Fruit fly (Drosophila melanogaster) whole organism, embryonic: Measurements from ENCODE around the gene Zasp66.
A peak's percentile ranks its signal among the peaks of the same experiment; 100 is the strongest.

ENCODE experiments used
- ATbp ChIP-seq: fragments of 200-800 bp; sonication (Bioruptor generic); optimal IDR thresholded peaks from 2 replicates; lab custom pipeline; 2017; ENCODE audit warnings: missing biosample characterization, mild to moderate bottlenecking, missing genetic modification characterization, missing genetic modification reagents
- Atf-2 ChIP-seq: fragments of 200-800 bp; sonication (Bioruptor generic); optimal IDR thresholded peaks from 2 replicates; lab custom pipeline; 2016; ENCODE audit warnings: missing biosample characterization, missing genetic modification characterization
- Blimp-1 ChIP-seq: fragments of 200-800 bp; sonication (Bioruptor generic); optimal IDR thresholded peaks from 3 replicates; lab custom pipeline; 2018; ENCODE audit warnings: missing biosample characterization, missing genetic modification characterization, mild to moderate bottlenecking, moderate library complexity, missing genetic modification reagents
- BtbVII ChIP-seq: fragments of 200-800 bp; sonication (Bioruptor generic); optimal IDR thresholded peaks from 3 replicates; lab custom pipeline; 2017; ENCODE audit warnings: missing biosample characterization, mild to moderate bottlenecking, missing genetic modification characterization
- CG10209 ChIP-seq: fragments of 200-800 bp; sonication (Bioruptor generic); optimal IDR thresholded peaks from 3 replicates; lab custom pipeline; 2017; ENCODE audit warnings: missing biosample characterization, mild to moderate bottlenecking, missing genetic modification characterization, missing genetic modification reagents
- CG11695 ChIP-seq: fragments of 200-800 bp; sonication (Bioruptor generic); IDR thresholded peaks from 3 replicates; pipeline ENCODE4 v1.3.6; 2022; ENCODE audit warnings: missing biosample characterization, missing genetic modification characterization
- CG12219 ChIP-seq: fragments of 200-800 bp; sonication (Bioruptor generic); optimal IDR thresholded peaks from 3 replicates; lab custom pipeline; 2018; ENCODE audit warnings: missing biosample characterization, mild to moderate bottlenecking, missing genetic modification characterization
- CG12391 ChIP-seq: fragments of 200-800 bp; sonication (Bioruptor generic); optimal IDR thresholded peaks from 3 replicates; lab custom pipeline; 2018; ENCODE audit warnings: missing biosample characterization, mild to moderate bottlenecking, missing genetic modification characterization, moderate library complexity
- CG12769 ChIP-seq: fragments of 200-800 bp; sonication (Bioruptor generic); optimal IDR thresholded peaks from 2 replicates; lab custom pipeline; 2019; ENCODE audit warnings: missing biosample characterization, mild to moderate bottlenecking, missing genetic modification characterization, moderate library complexity
- CG13775 ChIP-seq: fragments of 200-800 bp; sonication (Bioruptor generic); optimal IDR thresholded peaks from 3 replicates; lab custom pipeline; 2017; ENCODE audit warnings: missing biosample characterization, mild to moderate bottlenecking, missing genetic modification characterization
- CG15696 ChIP-seq: fragments of 200-800 bp; sonication (Bioruptor generic); optimal IDR thresholded peaks from 2 replicates; lab custom pipeline; 2019; ENCODE audit warnings: missing biosample characterization, mild to moderate bottlenecking, missing genetic modification characterization, moderate library complexity
- CG17361 ChIP-seq: fragments of 200-800 bp; sonication (Bioruptor generic); IDR thresholded peaks from 3 replicates; pipeline ENCODE4 v1.3.6; 2022; ENCODE audit warnings: missing biosample characterization, missing genetic modification characterization
- CG32767 ChIP-seq: fragments of 200-800 bp; sonication (Bioruptor generic); IDR thresholded peaks from 2 replicates; pipeline ENCODE4 v1.3.6; 2022; ENCODE audit warnings: missing biosample characterization, missing genetic modification characterization
- CG7839 ChIP-seq: fragments of 200-800 bp; sonication (Bioruptor generic); optimal IDR thresholded peaks from 3 replicates; lab custom pipeline; 2018; ENCODE audit warnings: missing biosample characterization, mild to moderate bottlenecking, missing genetic modification characterization, moderate library complexity
- CG7963 ChIP-seq: fragments of 200-800 bp; sonication (Bioruptor generic); IDR thresholded peaks from 3 replicates; pipeline ENCODE4 v1.3.6; 2022; ENCODE audit warnings: missing biosample characterization, missing genetic modification characterization; ENCODE audit not compliant: partially characterized antibody
- CG9609 ChIP-seq: fragments of 200-800 bp; sonication (Bioruptor generic); optimal IDR thresholded peaks from 3 replicates; lab custom pipeline; 2016; ENCODE audit warnings: missing biosample characterization, missing genetic modification characterization
- Chrac-16 ChIP-seq: fragments of 200-800 bp; sonication (Bioruptor generic); optimal IDR thresholded peaks from 3 replicates; lab custom pipeline; 2016; ENCODE audit warnings: missing biosample characterization, missing genetic modification characterization
- CoRest ChIP-seq: fragments of 200-800 bp; sonication (Bioruptor generic); optimal IDR thresholded peaks from 3 replicates; lab custom pipeline; 2018; ENCODE audit warnings: missing biosample characterization, mild to moderate bottlenecking, missing genetic modification characterization, moderate library complexity
- E2f1 ChIP-seq: fragments of 200-800 bp; sonication (Bioruptor generic); IDR thresholded peaks from 2 replicates; pipeline ENCODE4 v1.3.6; 2022; ENCODE audit warnings: missing biosample characterization, missing genetic modification characterization
- Mad ChIP-seq: fragments of 200-800 bp; sonication (Bioruptor generic); optimal IDR thresholded peaks from 2 replicates; lab custom pipeline; 2016; ENCODE audit warnings: missing biosample characterization, missing genetic modification characterization
- NfI ChIP-seq: fragments of 200-800 bp; sonication (Bioruptor generic); optimal IDR thresholded peaks from 3 replicates; lab custom pipeline; 2018; ENCODE audit warnings: missing biosample characterization, mild to moderate bottlenecking, missing genetic modification characterization, moderate library complexity
- Oli ChIP-seq: fragments of 200-800 bp; sonication (Bioruptor generic); optimal IDR thresholded peaks from 2 replicates; lab custom pipeline; 2018; ENCODE audit warnings: missing biosample characterization, mild to moderate bottlenecking, missing genetic modification characterization, moderate library complexity
- PHDP ChIP-seq: fragments of 200-800 bp; sonication (Bioruptor generic); optimal IDR thresholded peaks from 3 replicates; lab custom pipeline; 2018; ENCODE audit warnings: missing biosample characterization, mild to moderate bottlenecking, missing genetic modification characterization, moderate library complexity
- Ptx1 ChIP-seq: fragments of 200-800 bp; sonication (Bioruptor generic); IDR thresholded peaks from 2 replicates; pipeline ENCODE4 v1.3.6; 2022; ENCODE audit warnings: missing biosample characterization, missing genetic modification characterization
- Sox100B ChIP-seq: fragments of 200-800 bp; sonication (Bioruptor generic); optimal IDR thresholded peaks from 3 replicates; lab custom pipeline; 2018; ENCODE audit warnings: missing biosample characterization, mild to moderate bottlenecking, missing genetic modification characterization
- Ssrp ChIP-seq: fragments of 200-800 bp; sonication (Bioruptor generic); optimal IDR thresholded peaks from 2 replicates; lab custom pipeline; 2018; ENCODE audit warnings: missing biosample characterization, mild to moderate bottlenecking, missing genetic modification characterization, moderate library complexity
- Xrp1 ChIP-seq: fragments of 200-800 bp; sonication (Bioruptor generic); IDR thresholded peaks from 2 replicates; pipeline ENCODE4 v1.3.6; 2022; ENCODE audit warnings: missing biosample characterization, missing genetic modification characterization
- ap ChIP-seq: fragments of 200-800 bp; sonication (Bioruptor generic); IDR thresholded peaks from 2 replicates; pipeline ENCODE4 v1.3.6; 2022; ENCODE audit warnings: missing biosample characterization, missing genetic modification characterization
- bcd ChIP-seq: fragments of 200-800 bp; sonication (Bioruptor generic); optimal IDR thresholded peaks from 2 replicates; lab custom pipeline; 2017; ENCODE audit warnings: missing biosample characterization, mild to moderate bottlenecking, missing genetic modification characterization
- bsh ChIP-seq, 2 experiments: fragments of 200-800 bp; sonication (Bioruptor generic); optimal IDR thresholded peaks; 2 replicates each; lab custom pipeline; 2017 to 2018; ENCODE audit warnings: mild to moderate bottlenecking in 2 of 2, missing biosample characterization in 2 of 2, missing genetic modification characterization in 2 of 2, moderate library complexity in 1 of 2
- corto ChIP-seq: fragments of 200-800 bp; sonication (Bioruptor generic); optimal IDR thresholded peaks from 2 replicates; lab custom pipeline; 2016; ENCODE audit warnings: missing biosample characterization, mild to moderate bottlenecking, missing genetic modification characterization, moderate library complexity
- crol ChIP-seq: fragments of 200-800 bp; sonication (Bioruptor generic); IDR thresholded peaks from 2 replicates; pipeline ENCODE4 v1.3.6; 2022; ENCODE audit warnings: missing biosample characterization, missing genetic modification characterization
- da ChIP-seq: fragments of 200-800 bp; sonication (Bioruptor generic); optimal IDR thresholded peaks from 2 replicates; lab custom pipeline; 2016; ENCODE audit warnings: missing biosample characterization, missing genetic modification characterization
- dmrt99B ChIP-seq: fragments of 200-800 bp; sonication (Bioruptor generic); optimal IDR thresholded peaks from 2 replicates; lab custom pipeline; 2018; ENCODE audit warnings: missing biosample characterization, mild to moderate bottlenecking, missing genetic modification characterization, moderate library complexity
- fd96Cb ChIP-seq: fragments of 200-800 bp; sonication (Bioruptor generic); optimal IDR thresholded peaks from 2 replicates; lab custom pipeline; 2018; ENCODE audit warnings: missing biosample characterization, mild to moderate bottlenecking, missing genetic modification characterization, moderate library complexity
- gsb-n ChIP-seq: fragments of 200-800 bp; sonication (Bioruptor generic); optimal IDR thresholded peaks from 3 replicates; lab custom pipeline; 2018; ENCODE audit warnings: missing biosample characterization, mild to moderate bottlenecking, missing genetic modification characterization
- hkb ChIP-seq, 2 experiments: fragments of 200-800 bp in 1 of 2; fragments of >200 bp in 1 of 2; sonication (Bioruptor generic) in 1 of 2; IDR thresholded peaks in 1 of 2; optimal IDR thresholded peaks in 1 of 2; 2 replicates each; pipeline versions ENCODE4 v1.3.6 to Lab custom; 2017 to 2022; ENCODE audit warnings: missing biosample characterization in 1 of 2, missing genetic modification characterization in 1 of 2
- ind ChIP-seq: fragments of 200-800 bp; sonication (Bioruptor generic); optimal IDR thresholded peaks from 3 replicates; lab custom pipeline; 2016; ENCODE audit warnings: missing biosample characterization, missing genetic modification characterization
- lola ChIP-seq, 3 experiments: fragments of >200 bp in 2 of 3; fragments of 200-800 bp in 1 of 3; sonication (Bioruptor generic) in 1 of 3; optimal IDR thresholded peaks; 2 replicates each; lab custom pipeline; 2017 to 2019; ENCODE audit warnings: missing biosample characterization in 3 of 3, missing genetic modification characterization in 3 of 3, mild to moderate bottlenecking in 1 of 3, moderate library complexity in 1 of 3
- nmo ChIP-seq: fragments of 200-800 bp; sonication (Bioruptor generic); optimal IDR thresholded peaks from 2 replicates; lab custom pipeline; 2018; ENCODE audit warnings: missing biosample characterization, mild to moderate bottlenecking, missing genetic modification characterization, moderate library complexity
- nom ChIP-seq: fragments of 200-800 bp; sonication (Bioruptor generic); optimal IDR thresholded peaks from 2 replicates; lab custom pipeline; 2017; ENCODE audit warnings: missing biosample characterization, missing genetic modification characterization, mild to moderate bottlenecking, moderate library complexity, missing genetic modification reagents
- oc ChIP-seq: fragments of 200-800 bp; sonication (Bioruptor generic); optimal IDR thresholded peaks from 2 replicates; lab custom pipeline; 2018; ENCODE audit warnings: missing biosample characterization, mild to moderate bottlenecking, missing genetic modification characterization, moderate library complexity
- pan ChIP-seq, 4 experiments: fragments of >200 bp in 3 of 4; fragments of 200-800 bp in 1 of 4; sonication (Bioruptor generic) in 1 of 4; optimal IDR thresholded peaks in 3 of 4; IDR thresholded peaks in 1 of 4; 2 replicates each; pipeline versions ENCODE4 v1.3.6 to Lab custom; 2017 to 2022; ENCODE audit warnings: missing biosample characterization in 2 of 4, missing genetic modification characterization in 2 of 4, mixed read lengths in 1 of 4
- ttk ChIP-seq: fragments of 200-800 bp; sonication (Bioruptor generic); IDR thresholded peaks from 2 replicates; pipeline ENCODE4 v2.1.2; 2022; ENCODE audit warnings: missing biosample characterization, missing genetic modification characterization
- unpg ChIP-seq: fragments of 200-800 bp; sonication (Bioruptor generic); optimal IDR thresholded peaks from 3 replicates; lab custom pipeline; 2018; ENCODE audit warnings: missing biosample characterization, mild to moderate bottlenecking, missing genetic modification characterization, moderate library complexity

The Zasp66 gene

dm6 chr3L:8667809-8668593, 43.8 kb downstream of the Zasp66 start (continued):
- TF ChIP-seq oc (tag; lab: Kevin White, UChicago), result peak; percentile 22
- TF ChIP-seq Atf-2 (GFP tag; lab: Kevin White, UChicago), result no peak
- peak; percentile 62 to 69 for TF ChIP-seq bsh (GFP tag; optimal IDR thresholded peaks at IDR 0.05; lab: Kevin White, UChicago)
- peak; percentile 85 for TF ChIP-seq corto (GFP tag; lab: Kevin White, UChicago)
- peak; percentile 28 for TF ChIP-seq Chrac-16
- TF ChIP-seq Ptx1 (GFP tag; lab: Robert Waterston, UW), result peak; percentile 55
- 0 out of 2 replicates have a peak, but pooled peaks have one; percentile 40 for TF ChIP-seq E2f1 (GFP tag; lab: Robert Waterston, UW)
- peak in 1 of 3 experiments; percentile 63 for TF ChIP-seq lola (GFP tag; optimal IDR thresholded peaks at IDR 0.05; lab: Kevin White, UChicago)
- TF ChIP-seq CG12219 (GFP tag; lab: Kevin White, UChicago), result peak; percentile 10
- no peak for TF ChIP-seq CG12769 (tag; lab: Kevin White, UChicago)
- peak; percentile 58 for TF ChIP-seq CG12391 (tag; lab: Kevin White, UChicago)
- TF ChIP-seq pan (optimal IDR thresholded peaks at IDR 0.05; lab: Kevin White, UChicago), result no peak
- TF ChIP-seq pan (GFP tag; optimal IDR thresholded peaks at IDR 0.05 in 1 of 2, IDR thresholded peaks at IDR 0.05 in 1 of 2), result peak in 1 of 2 experiments; percentile 37
- peak; percentile 47; the same call in 1 of the 3 replicates for TF ChIP-seq CG11695 (GFP tag; lab: Robert Waterston, UW)
- TF ChIP-seq CG13775 (GFP tag; lab: Kevin White, UChicago), result peak; percentile 8
- peak; percentile 53 for TF ChIP-seq unpg (GFP tag; lab: Kevin White, UChicago)
- peak; percentile 84 for TF ChIP-seq nom (GFP tag; lab: Kevin White, UChicago)
- TF ChIP-seq ttk (GFP tag; lab: Robert Waterston, UW), result peak; percentile 38; the same call in 1 of the 2 replicates
- TF ChIP-seq CG9609, result no peak
- TF ChIP-seq Xrp1 (GFP tag; lab: Robert Waterston, UW), result peak; percentile 75
- no peak for TF ChIP-seq da
- TF ChIP-seq fd96Cb (tag; lab: Kevin White, UChicago), result peak; percentile 15
- peak; percentile 42 for TF ChIP-seq gsb-n
- peak; percentile 64 for TF ChIP-seq Blimp-1
- TF ChIP-seq CG17361 (GFP tag; lab: Robert Waterston, UW), result peak; percentile 56; the same call in 2 of the 3 replicates
- 0 out of 2 replicates have a peak, but pooled peaks have one; percentile 6 for TF ChIP-seq ap
- peak; percentile 22 for TF ChIP-seq ATbp (GFP tag; lab: Kevin White, UChicago)
- TF ChIP-seq NfI, result no peak
- peak; percentile 43 for TF ChIP-seq Sox100B
- TF ChIP-seq ind (GFP tag; lab: Kevin White, UChicago), result no peak
- peak; percentile 60 for TF ChIP-seq crol (GFP tag; lab: Robert Waterston, UW)
- no peak for TF ChIP-seq Mad (GFP tag; lab: Kevin White, UChicago)
- TF ChIP-seq CG32767 (GFP tag; lab: Robert Waterston, UW), result 0 out of 2 replicates have a peak, but pooled peaks have one; percentile 13
- TF ChIP-seq dmrt99B (tag; lab: Kevin White, UChicago), result peak; percentile 61
- TF ChIP-seq nmo (GFP tag; lab: Kevin White, UChicago), result peak; percentile 52
- TF ChIP-seq Oli (tag; lab: Kevin White, UChicago), result peak; percentile 56
- peak; percentile 13 for TF ChIP-seq CG10209 (GFP tag; lab: Kevin White, UChicago)
- TF ChIP-seq CoRest (tag; lab: Kevin White, UChicago), result peak; percentile 48
- TF ChIP-seq CG15696 (tag; lab: Kevin White, UChicago), result peak; percentile 38
- peak; percentile 16 for TF ChIP-seq bcd (GFP tag; lab: Kevin White, UChicago)
- no peak for TF ChIP-seq BtbVII (GFP tag; lab: Kevin White, UChicago)
- TF ChIP-seq PHDP (tag; lab: Kevin White, UChicago), result peak; percentile 45
- peak; percentile 45 for TF ChIP-seq Ssrp (tag; lab: Kevin White, UChicago)
- TF ChIP-seq hkb (optimal IDR thresholded peaks at IDR 0.05; lab: Kevin White, UChicago), result no peak
- peak; percentile 53 for TF ChIP-seq hkb (GFP tag; IDR thresholded peaks at IDR 0.05; lab: Robert Waterston, UW)
- no peak for TF ChIP-seq CG7963 (GFP tag; lab: Robert Waterston, UW)
- TF ChIP-seq CG7839 (tag; lab: Kevin White, UChicago), result peak; percentile 53
